Worm (Caenorhabditis elegans) whole organism, L4 larva: ENCODE results near the gene elc-1.

ENCODE experiments used
- F37D6.2 ChIP-seq: sonication (generic microtip); optimal IDR thresholded peaks from 2 replicates; lab custom pipeline; 2016; ENCODE audit warnings: mild to moderate bottlenecking, missing genetic modification characterization, missing compliant biosample characterization
- F44E2.7 ChIP-seq: fragments of 200-800 bp; sonication (Bioruptor generic); IDR thresholded peaks from 2 replicates; pipeline ENCODE4 v2.1.2; 2022; ENCODE audit warnings: missing genetic modification characterization, missing compliant biosample characterization
- R02D3.7 ChIP-seq: fragments of 150-350 bp; sonication (generic microtip); optimal IDR thresholded peaks from 3 replicates; lab custom pipeline; 2014; ENCODE audit warnings: missing biosample characterization, missing genetic modification characterization
- Y105C5A.15 ChIP-seq: fragments of 200-800 bp; sonication (Bioruptor generic); IDR thresholded peaks from 2 replicates; pipeline ENCODE4 v1.3.6; 2022; ENCODE audit warnings: missing genetic modification characterization, missing compliant biosample characterization
- Y5F2A.4 ChIP-seq: fragments of 200-800 bp; sonication (Bioruptor generic); optimal IDR thresholded peaks from 2 replicates; lab custom pipeline; 2018; ENCODE audit warnings: mild to moderate bottlenecking, missing genetic modification characterization, missing compliant biosample characterization
- ZK337.2 ChIP-seq: fragments of 200-800 bp; sonication (Bioruptor generic); IDR thresholded peaks from 2 replicates; pipeline ENCODE4 v1.3.6; 2022; ENCODE audit warnings: missing genetic modification reagents, missing genetic modification characterization, missing compliant biosample characterization
- aly-2 ChIP-seq: sonication (generic microtip); optimal IDR thresholded peaks from 2 replicates; lab custom pipeline; 2018; ENCODE audit warnings: missing biosample characterization, missing genetic modification characterization
- ama-1 ChIP-seq: fragments of 150-350 bp; optimal IDR thresholded peaks from 2 replicates; lab custom pipeline; 2014; ENCODE audit warnings: inconsistent platforms, mixed read lengths
- arid-1 ChIP-seq: fragments of 200-800 bp; sonication (Bioruptor generic); conservative IDR thresholded peaks from 2 replicates; pipeline ENCODE4 v1.3.6; 2022; ENCODE audit warnings: missing genetic modification reagents, missing genetic modification characterization, missing compliant biosample characterization
- attf-4 ChIP-seq: sonication (generic microtip); optimal IDR thresholded peaks from 3 replicates; lab custom pipeline; 2017; ENCODE audit warnings: missing biosample characterization, missing genetic modification characterization
- ceh-44 ChIP-seq: fragments of 200-800 bp; sonication (Bioruptor generic); IDR thresholded peaks from 2 replicates; pipeline ENCODE4 v1.3.6; 2022; ENCODE audit warnings: missing genetic modification reagents, missing genetic modification characterization, missing compliant biosample characterization
- ceh-82 ChIP-seq: sonication (generic microtip); optimal IDR thresholded peaks from 2 replicates; lab custom pipeline; 2017; ENCODE audit warnings: missing biosample characterization, missing genetic modification characterization
- ces-1 ChIP-seq: fragments of 150-350 bp; sonication (generic microtip); optimal IDR thresholded peaks from 4 replicates; lab custom pipeline; 2014; ENCODE audit warnings: missing biosample characterization, missing genetic modification reagents, missing genetic modification characterization
- cey-2 ChIP-seq: sonication (generic microtip); optimal IDR thresholded peaks from 3 replicates; lab custom pipeline; 2017; ENCODE audit warnings: missing genetic modification characterization, mild to moderate bottlenecking, missing compliant biosample characterization, antibody characterized with exemption, borderline replicate concordance; ENCODE audit not compliant: insufficient read depth
- daf-16 ChIP-seq, 3 experiments: sonication (generic microtip); optimal IDR thresholded peaks; 2 replicates each; lab custom pipeline; 2016 to 2017; ENCODE audit warnings: missing genetic modification characterization in 3 of 3, missing genetic modification reagents in 3 of 3, mild to moderate bottlenecking in 2 of 3, missing compliant biosample characterization in 2 of 3, missing biosample characterization in 1 of 3, moderate library complexity in 1 of 3
- daf-19 ChIP-seq: fragments of 200-800 bp; sonication (Bioruptor generic); conservative IDR thresholded peaks from 2 replicates; pipeline ENCODE4 v1.3.6; 2022; ENCODE audit warnings: missing genetic modification characterization, missing compliant biosample characterization
- daf-8 ChIP-seq: fragments of 200-800 bp; sonication (Bioruptor generic); IDR thresholded peaks from 2 replicates; pipeline ENCODE4 v1.3.6; 2022; ENCODE audit warnings: missing genetic modification characterization, missing compliant biosample characterization
- dmd-6 ChIP-seq: fragments of 200-800 bp; sonication (Bioruptor generic); IDR thresholded peaks from 2 replicates; pipeline ENCODE4 v1.3.6; 2022; ENCODE audit warnings: missing genetic modification reagents, missing genetic modification characterization, missing compliant biosample characterization
- dmd-8 ChIP-seq: fragments of 200-800 bp; sonication (Bioruptor generic); IDR thresholded peaks from 2 replicates; pipeline ENCODE4 v1.3.6; 2022; ENCODE audit warnings: missing genetic modification characterization, missing compliant biosample characterization
- dmd-9 ChIP-seq: fragments of 200-800 bp; sonication (Bioruptor generic); IDR thresholded peaks from 2 replicates; pipeline ENCODE4 v1.3.6; 2022; ENCODE audit warnings: missing genetic modification reagents, missing genetic modification characterization, missing compliant biosample characterization
- dpl-1 ChIP-seq: fragments of 150-350 bp; optimal IDR thresholded peaks from 2 replicates; lab custom pipeline; 2014; ENCODE audit warnings: missing biosample characterization, missing genetic modification reagents, missing genetic modification characterization
- egl-43 ChIP-seq: fragments of 200-800 bp; sonication (Bioruptor generic); IDR thresholded peaks from 2 replicates; pipeline ENCODE4 v1.3.6; 2022; ENCODE audit warnings: missing genetic modification reagents, missing genetic modification characterization, missing compliant biosample characterization
- hlh-30 ChIP-seq: sonication (generic microtip); optimal IDR thresholded peaks from 2 replicates; lab custom pipeline; 2017; ENCODE audit warnings: antibody characterized with exemption, mild to moderate bottlenecking, missing genetic modification characterization, missing compliant biosample characterization; ENCODE audit not compliant: insufficient read depth
- lim-7 ChIP-seq: fragments of 200-800 bp; sonication (Bioruptor generic); IDR thresholded peaks from 2 replicates; pipeline ENCODE4 v1.3.6; 2022; ENCODE audit warnings: missing genetic modification characterization, missing compliant biosample characterization
- lin-1 ChIP-seq: fragments of 200-800 bp; sonication (Bioruptor generic); IDR thresholded peaks from 2 replicates; pipeline ENCODE4 v1.3.6; 2022; ENCODE audit warnings: missing genetic modification reagents, missing genetic modification characterization, missing compliant biosample characterization
- lin-13 ChIP-seq: fragments of 150-350 bp; optimal IDR thresholded peaks from 2 replicates; lab custom pipeline; 2014; ENCODE audit warnings: missing biosample characterization, missing genetic modification reagents, missing genetic modification characterization
- lin-29 ChIP-seq: fragments of 200-800 bp; sonication (Bioruptor generic); IDR thresholded peaks from 2 replicates; pipeline ENCODE4 v1.3.6; 2022; ENCODE audit warnings: missing genetic modification reagents, missing genetic modification characterization, missing compliant biosample characterization
- lin-38 ChIP-seq: fragments of 200-800 bp; sonication (Bioruptor generic); IDR thresholded peaks from 2 replicates; pipeline ENCODE4 v1.3.6; 2022; ENCODE audit warnings: missing genetic modification reagents, missing genetic modification characterization, missing compliant biosample characterization
- lin-39 ChIP-seq: fragments of 150-350 bp; optimal IDR thresholded peaks from 2 replicates; lab custom pipeline; 2014; ENCODE audit warnings: missing biosample characterization, missing genetic modification reagents, missing genetic modification characterization
- lir-3 ChIP-seq: sonication (generic microtip); optimal IDR thresholded peaks from 2 replicates; lab custom pipeline; 2016; ENCODE audit warnings: mild to moderate bottlenecking, missing genetic modification characterization, missing compliant biosample characterization
- mdl-1 ChIP-seq, 2 experiments: fragments of 150-350 bp in 1 of 2; sonication (generic microtip) in 1 of 2; optimal IDR thresholded peaks; 2 replicates each; lab custom pipeline; 2014 to 2017; ENCODE audit warnings: missing biosample characterization in 2 of 2, missing genetic modification characterization in 2 of 2
- mep-1 ChIP-seq: fragments of 150-350 bp; sonication (generic microtip); optimal IDR thresholded peaks from 3 replicates; lab custom pipeline; 2014; ENCODE audit warnings: missing biosample characterization, missing genetic modification characterization
- mes-2 ChIP-seq: sonication (generic microtip); optimal IDR thresholded peaks from 2 replicates; lab custom pipeline; 2016; ENCODE audit warnings: missing genotype, mild to moderate bottlenecking, missing genetic modification characterization, missing compliant biosample characterization; ENCODE audit not compliant: poor library complexity, severe bottlenecking
- nhr-28 ChIP-seq: fragments of 150-350 bp; optimal IDR thresholded peaks from 2 replicates; lab custom pipeline; 2014; ENCODE audit warnings: missing biosample characterization, missing genetic modification characterization
- nhr-41 ChIP-seq: fragments of 200-800 bp; sonication (Bioruptor generic); IDR thresholded peaks from 2 replicates; pipeline ENCODE4 v1.3.6; 2022; ENCODE audit warnings: missing genetic modification reagents, missing genetic modification characterization, missing compliant biosample characterization
- nhr-42 ChIP-seq: fragments of 200-800 bp; sonication (Bioruptor generic); IDR thresholded peaks from 2 replicates; pipeline ENCODE4 v1.3.6; 2022; ENCODE audit warnings: missing genetic modification characterization, missing compliant biosample characterization
- nhr-76 ChIP-seq: fragments of 150-350 bp; optimal IDR thresholded peaks from 2 replicates; lab custom pipeline; 2014; ENCODE audit warnings: missing biosample characterization, missing genetic modification characterization
- php-3 ChIP-seq: fragments of 200-800 bp; sonication (Bioruptor generic); IDR thresholded peaks from 2 replicates; pipeline ENCODE4 v1.3.6; 2022; ENCODE audit warnings: missing genetic modification reagents, missing genetic modification characterization, missing compliant biosample characterization
- pqm-1 ChIP-seq: sonication (generic microtip); optimal IDR thresholded peaks from 2 replicates; lab custom pipeline; 2017; ENCODE audit warnings: missing biosample characterization, missing genetic modification characterization
- rbr-2 ChIP-seq: sonication (generic microtip); optimal IDR thresholded peaks from 2 replicates; lab custom pipeline; 2016; ENCODE audit warnings: missing genotype, missing genetic modification characterization, missing compliant biosample characterization
- snpc-1.2 ChIP-seq: fragments of 200-800 bp; sonication (Bioruptor generic); IDR thresholded peaks from 2 replicates; pipeline ENCODE4 v1.3.6; 2022; ENCODE audit warnings: missing genetic modification reagents, missing genetic modification characterization, missing compliant biosample characterization
- snpc-4 ChIP-seq: fragments of 150-350 bp; optimal IDR thresholded peaks from 2 replicates; lab custom pipeline; 2014; ENCODE audit warnings: missing biosample characterization, missing genetic modification characterization
- tag-97 ChIP-seq: fragments of 200-800 bp; sonication (Bioruptor generic); IDR thresholded peaks from 2 replicates; pipeline ENCODE4 v1.3.6; 2022; ENCODE audit warnings: missing genetic modification characterization, missing compliant biosample characterization
- unc-39 ChIP-seq: sonication (generic microtip); optimal IDR thresholded peaks from 2 replicates; lab custom pipeline; 2017; ENCODE audit warnings: missing biosample characterization, missing genetic modification characterization
- unc-62 ChIP-seq, 3 experiments: fragments of 150-350 bp in 1 of 3; sonication (generic microtip); optimal IDR thresholded peaks in 2 of 3; peaks in 1 of 3; 1 replicate in 1 of 3; 2 replicates in 2 of 3; lab custom pipeline; 2014 to 2017; ENCODE audit warnings: missing biosample characterization in 3 of 3, missing genetic modification characterization in 3 of 3, missing genetic modification reagents in 3 of 3, missing genotype in 1 of 3
- vab-7 ChIP-seq: fragments of 200-800 bp; sonication (Bioruptor generic); IDR thresholded peaks from 2 replicates; pipeline ENCODE4 v1.3.6; 2022; ENCODE audit warnings: missing genetic modification reagents, missing genetic modification characterization, missing compliant biosample characterization
- zag-1 ChIP-seq: fragments of 150-350 bp; optimal IDR thresholded peaks from 2 replicates; lab custom pipeline; 2014; ENCODE audit warnings: missing biosample characterization, missing genetic modification characterization
- zfp-3 ChIP-seq: fragments of 200-800 bp; sonication (Bioruptor generic); conservative IDR thresholded peaks from 2 replicates; pipeline ENCODE4 v1.3.6; 2022; ENCODE audit warnings: missing genetic modification reagents, missing genetic modification characterization, missing compliant biosample characterization
- zip-11 ChIP-seq: fragments of 200-800 bp; sonication (Bioruptor generic); IDR thresholded peaks from 2 replicates; pipeline ENCODE4 v1.3.6; 2022; ENCODE audit warnings: missing genetic modification characterization, missing compliant biosample characterization
- zip-2 ChIP-seq: fragments of 150-350 bp; optimal IDR thresholded peaks from 2 replicates; lab custom pipeline; 2014; ENCODE audit warnings: missing biosample characterization, missing genetic modification characterization
- ztf-7 ChIP-seq: fragments of 150-350 bp; optimal IDR thresholded peaks from 2 replicates; lab custom pipeline; 2014; ENCODE audit warnings: missing biosample characterization, missing genetic modification characterization

Gene elc-1

ce11 chrIII:1424305-1424704 is 7.3 kb upstream of the elc-1 start:
- peak; percentile 84 for TF ChIP-seq snpc-1.2 (GFP tag; lab: Robert Waterston, UW)
- TF ChIP-seq zip-11 (GFP tag; lab: Robert Waterston, UW), result no peak
- peak; percentile 70 for TF ChIP-seq nhr-42 (GFP tag; lab: Robert Waterston, UW)
- no peak for TF ChIP-seq cey-2 (tag; lab: Kevin White, UChicago)
- peak in 1 of 2 experiments; percentile 26 for TF ChIP-seq mdl-1 (tag; optimal IDR thresholded peaks at IDR 0.05; lab: Kevin White, UChicago)
- no peak for TF ChIP-seq lin-39 (tag; lab: Kevin White, UChicago)
- TF ChIP-seq unc-62 (GFP tag; optimal IDR thresholded peaks at IDR 0.05 in 1 of 2; lab: Kevin White, UChicago), result no peak
- TF ChIP-seq unc-62 (tag; optimal IDR thresholded peaks at IDR 0.05; lab: Kevin White, UChicago), result no peak
- peak; percentile 94 for TF ChIP-seq lin-13 (GFP tag; lab: Kevin White, UChicago)
- peak; percentile 37 to 52 for TF ChIP-seq daf-16 (GFP tag; optimal IDR thresholded peaks at IDR 0.05; lab: Kevin White, UChicago)
- peak; percentile 58 for TF ChIP-seq daf-16 (tag; optimal IDR thresholded peaks at IDR 0.05; lab: Kevin White, UChicago)
- TF ChIP-seq ama-1, result no peak
- TF ChIP-seq lim-7 (GFP tag; lab: Robert Waterston, UW), result peak; percentile 90
- TF ChIP-seq Y105C5A.15, result peak; percentile 84; the same call in 1 of the 2 replicates
- TF ChIP-seq ceh-44 (GFP tag; lab: Robert Waterston, UW), result peak; percentile 82; the same call in 1 of the 2 replicates
- no peak for TF ChIP-seq nhr-76 (tag; lab: Kevin White, UChicago)
- no peak for TF ChIP-seq lin-29
- no peak for TF ChIP-seq ceh-82 (tag; lab: Kevin White, UChicago)
- peak; percentile 15 for TF ChIP-seq hlh-30 (tag; lab: Kevin White, UChicago)
- peak; percentile 81 for TF ChIP-seq dmd-9 (GFP tag; lab: Robert Waterston, UW)
- no peak for TF ChIP-seq unc-39 (tag; lab: Kevin White, UChicago)
- TF ChIP-seq F44E2.7, result 0 out of 2 replicates have a peak, but pooled peaks have one; percentile 58
- peak; percentile 76 for TF ChIP-seq mep-1
- peak; percentile 81 for TF ChIP-seq mes-2 (tag; lab: Kevin White, UChicago)
- peak; percentile 80 for TF ChIP-seq lin-1
- TF ChIP-seq arid-1 (GFP tag; lab: Robert Waterston, UW), result peak; percentile 92
- TF ChIP-seq zag-1, result no peak
- no peak for TF ChIP-seq ces-1 (GFP tag; lab: Kevin White, UChicago)
- no peak for TF ChIP-seq nhr-28
- TF ChIP-seq snpc-4 (tag; lab: Kevin White, UChicago), result no peak
- TF ChIP-seq pqm-1 (tag; lab: Kevin White, UChicago), result no peak
- TF ChIP-seq ztf-7 (tag; lab: Kevin White, UChicago), result no peak
- peak; percentile 87 for TF ChIP-seq lin-38 (GFP tag; lab: Robert Waterston, UW)
- TF ChIP-seq dmd-8 (GFP tag; lab: Robert Waterston, UW), result peak; percentile 77; the same call in 1 of the 2 replicates
- peak; percentile 45 for TF ChIP-seq F37D6.2 (tag; lab: Kevin White, UChicago)
- no peak for TF ChIP-seq attf-4 (tag; lab: Kevin White, UChicago)
- 0 out of 2 replicates have a peak, but pooled peaks have one; percentile 60 for TF ChIP-seq zfp-3 (GFP tag; lab: Robert Waterston, UW)
- peak; percentile 85; the same call in 1 of the 2 replicates for TF ChIP-seq nhr-41 (GFP tag; lab: Robert Waterston, UW)
- peak; percentile 61; the same call in 1 of the 2 replicates for TF ChIP-seq ZK337.2 (GFP tag; lab: Robert Waterston, UW)
- peak; percentile 21 for TF ChIP-seq Y5F2A.4 (GFP tag; lab: Kevin White, UChicago)
- peak; percentile 53 for TF ChIP-seq dmd-6 (GFP tag; lab: Robert Waterston, UW)
- TF ChIP-seq aly-2 (tag; lab: Kevin White, UChicago), result no peak
- TF ChIP-seq daf-8 (GFP tag; lab: Robert Waterston, UW), result no peak
- TF ChIP-seq egl-43 (GFP tag; lab: Robert Waterston, UW), result peak; percentile 95
- no peak for TF ChIP-seq lir-3 (tag; lab: Kevin White, UChicago)
- TF ChIP-seq zip-2 (tag; lab: Kevin White, UChicago), result no peak
- TF ChIP-seq daf-19 (GFP tag; lab: Robert Waterston, UW), result no peak
- TF ChIP-seq R02D3.7 (tag; lab: Kevin White, UChicago), result no peak
- peak; percentile 70 for TF ChIP-seq rbr-2 (tag; lab: Kevin White, UChicago)
- TF ChIP-seq vab-7, result peak; percentile 88
- TF ChIP-seq dpl-1 (GFP tag; lab: Kevin White, UChicago), result peak; percentile 60
- TF ChIP-seq php-3 (GFP tag; lab: Robert Waterston, UW), result peak; percentile 67; the same call in 1 of the 2 replicates
- TF ChIP-seq tag-97 (GFP tag; lab: Robert Waterston, UW), result no peak
